Worm (Caenorhabditis elegans) whole organism, L1 larva: ENCODE data around the gene F28H6.8.

Source experiments
- C04F5.9 ChIP-seq: sonication (generic microtip); optimal IDR thresholded peaks from 2 replicates; lab custom pipeline; 2016; ENCODE audit warnings: missing genetic modification characterization, missing compliant biosample characterization
- C16A3.4 ChIP-seq: fragments of 150-350 bp; optimal IDR thresholded peaks from 2 replicates; lab custom pipeline; 2014; ENCODE audit warnings: missing biosample characterization, missing genetic modification characterization
- C34B4.2 ChIP-seq: sonication (generic microtip); optimal IDR thresholded peaks from 2 replicates; lab custom pipeline; 2017; ENCODE audit warnings: mild to moderate bottlenecking, missing genetic modification characterization, missing compliant biosample characterization
- F16B12.6 ChIP-seq: fragments of 150-350 bp; optimal IDR thresholded peaks from 2 replicates; lab custom pipeline; 2014; ENCODE audit warnings: missing biosample characterization, missing genetic modification characterization
- aha-1 ChIP-seq: fragments of 150-350 bp; optimal IDR thresholded peaks from 2 replicates; lab custom pipeline; 2014; ENCODE audit warnings: missing biosample characterization, missing genetic modification characterization
- aly-2 ChIP-seq: fragments of 150-350 bp; optimal IDR thresholded peaks from 2 replicates; lab custom pipeline; 2014; ENCODE audit warnings: missing biosample characterization, missing genetic modification characterization
- ceh-63 ChIP-seq: fragments of 200-800 bp; sonication (Bioruptor generic); optimal IDR thresholded peaks from 2 replicates; lab custom pipeline; 2018; ENCODE audit warnings: mild to moderate bottlenecking, missing genetic modification characterization, missing compliant biosample characterization
- ceh-82 ChIP-seq, 3 experiments: fragments of 150-350 bp in 1 of 3; sonication (generic microtip) in 2 of 3; optimal IDR thresholded peaks; 2 replicates each; lab custom pipeline; 2014 to 2017; ENCODE audit warnings: missing biosample characterization in 3 of 3, missing genetic modification characterization in 3 of 3
- dpl-1 ChIP-seq, 3 experiments: fragments of 150-350 bp in 2 of 3; sonication (generic microtip) in 1 of 3; optimal IDR thresholded peaks; 2 replicates each; lab custom pipeline; 2014 to 2017; ENCODE audit warnings: missing biosample characterization in 3 of 3, missing genetic modification characterization in 3 of 3, missing genetic modification reagents in 3 of 3
- dsc-1 ChIP-seq: sonication (generic microtip); optimal IDR thresholded peaks from 2 replicates; lab custom pipeline; 2016; ENCODE audit warnings: mild to moderate bottlenecking, missing genetic modification characterization, missing compliant biosample characterization
- egl-27 ChIP-seq, 2 experiments: fragments of 150-350 bp in 1 of 2; sonication (generic microtip); optimal IDR thresholded peaks; 3 replicates each; lab custom pipeline; 2017 to 2018; ENCODE audit warnings: missing biosample characterization in 2 of 2, missing genetic modification characterization in 2 of 2, missing genetic modification reagents in 2 of 2
- elt-2 ChIP-seq: sonication (generic microtip); optimal IDR thresholded peaks from 2 replicates; lab custom pipeline; 2016; ENCODE audit warnings: missing genetic modification characterization, mild to moderate bottlenecking, inconsistent platforms, missing compliant biosample characterization, missing genetic modification reagents
- fkh-10 ChIP-seq: sonication (generic microtip); optimal IDR thresholded peaks from 2 replicates; lab custom pipeline; 2017; ENCODE audit warnings: missing biosample characterization, missing genetic modification reagents, missing genetic modification characterization
- fkh-4 ChIP-seq: sonication (generic microtip); optimal IDR thresholded peaks from 2 replicates; lab custom pipeline; 2016; ENCODE audit warnings: missing compliant biosample characterization, missing genetic modification characterization, borderline replicate concordance
- hlh-4 ChIP-seq: sonication (generic microtip); optimal IDR thresholded peaks from 2 replicates; lab custom pipeline; 2016; ENCODE audit warnings: mild to moderate bottlenecking, missing genetic modification characterization, missing compliant biosample characterization
- irx-1 ChIP-seq: sonication (generic microtip); optimal IDR thresholded peaks from 2 replicates; lab custom pipeline; 2016; ENCODE audit warnings: missing genetic modification characterization, missing compliant biosample characterization
- jun-1 ChIP-seq: fragments of 150-350 bp; optimal IDR thresholded peaks from 2 replicates; lab custom pipeline; 2014; ENCODE audit warnings: missing biosample characterization, missing genetic modification reagents, missing genetic modification characterization
- lin-14 ChIP-seq: fragments of 200-800 bp; sonication (Bioruptor generic); optimal IDR thresholded peaks from 2 replicates; lab custom pipeline; 2018; ENCODE audit warnings: mild to moderate bottlenecking, missing genetic modification characterization, moderate library complexity, missing compliant biosample characterization
- lin-35 ChIP-seq, 2 experiments: fragments of 150-350 bp; optimal IDR thresholded peaks; 2 replicates each; lab custom pipeline; 2014; ENCODE audit warnings: missing biosample characterization in 2 of 2, missing genetic modification characterization in 2 of 2, missing genetic modification reagents in 2 of 2
- lin-39 ChIP-seq: fragments of 150-350 bp; optimal IDR thresholded peaks from 2 replicates; lab custom pipeline; 2014; ENCODE audit warnings: missing biosample characterization, missing genetic modification reagents, missing genetic modification characterization
- lsy-2 ChIP-seq, 2 experiments: fragments of 150-350 bp; optimal IDR thresholded peaks; 2 replicates each; lab custom pipeline; 2014; ENCODE audit warnings: missing biosample characterization in 2 of 2, missing genetic modification characterization in 2 of 2
- mdl-1 ChIP-seq, 2 experiments: fragments of 150-350 bp; optimal IDR thresholded peaks; 2 replicates each; lab custom pipeline; 2014 to 2017; ENCODE audit warnings: missing biosample characterization in 2 of 2, missing genetic modification characterization in 2 of 2, inconsistent platforms in 1 of 2
- mep-1 ChIP-seq: fragments of 150-350 bp; optimal IDR thresholded peaks from 2 replicates; lab custom pipeline; 2014; ENCODE audit warnings: missing biosample characterization, missing genetic modification characterization
- nhr-237 ChIP-seq: fragments of 150-350 bp; optimal IDR thresholded peaks from 2 replicates; lab custom pipeline; 2014; ENCODE audit warnings: missing biosample characterization, missing genetic modification characterization
- nhr-47 ChIP-seq: sonication (generic microtip); optimal IDR thresholded peaks from 2 replicates; lab custom pipeline; 2016; ENCODE audit warnings: mild to moderate bottlenecking, missing genetic modification characterization, moderate library complexity, missing compliant biosample characterization
- nhr-71 ChIP-seq: sonication (generic microtip); optimal IDR thresholded peaks from 2 replicates; lab custom pipeline; 2016; ENCODE audit warnings: mild to moderate bottlenecking, missing genetic modification characterization, moderate library complexity, missing compliant biosample characterization
- nhr-85 ChIP-seq: sonication (generic microtip); peaks from one replicate; lab custom pipeline; 2016; ENCODE audit warnings: missing genetic modification characterization, inconsistent platforms, missing compliant biosample characterization
- pax-3 ChIP-seq: fragments of 200-800 bp; sonication (Bioruptor generic); optimal IDR thresholded peaks from 2 replicates; lab custom pipeline; 2018; ENCODE audit warnings: mild to moderate bottlenecking, missing genetic modification characterization, moderate library complexity, missing compliant biosample characterization
- rnt-1 ChIP-seq: sonication (generic microtip); optimal IDR thresholded peaks from 2 replicates; lab custom pipeline; 2016; ENCODE audit warnings: mild to moderate bottlenecking, missing genetic modification characterization, moderate library complexity, missing compliant biosample characterization
- sptf-1 ChIP-seq: fragments of 150-350 bp; optimal IDR thresholded peaks from 2 replicates; lab custom pipeline; 2014; ENCODE audit warnings: missing biosample characterization, missing genetic modification characterization
- swsn-7 ChIP-seq: sonication (generic microtip); optimal IDR thresholded peaks from 2 replicates; lab custom pipeline; 2016; ENCODE audit warnings: missing genetic modification characterization, missing compliant biosample characterization
- tbx-2 ChIP-seq: sonication (generic microtip); optimal IDR thresholded peaks from 2 replicates; lab custom pipeline; 2016; ENCODE audit warnings: missing genetic modification characterization, missing compliant biosample characterization
- unc-130 ChIP-seq: fragments of 150-350 bp; optimal IDR thresholded peaks from 2 replicates; lab custom pipeline; 2017; ENCODE audit warnings: missing biosample characterization, missing genetic modification characterization, inconsistent platforms
- unc-62 ChIP-seq: fragments of 150-350 bp; optimal IDR thresholded peaks from 2 replicates; lab custom pipeline; 2014; ENCODE audit warnings: missing biosample characterization, missing genetic modification reagents, missing genetic modification characterization
- vab-15 ChIP-seq: sonication (generic microtip); optimal IDR thresholded peaks from 2 replicates; lab custom pipeline; 2017; ENCODE audit warnings: missing genotype, mild to moderate bottlenecking, missing genetic modification characterization, missing compliant biosample characterization
- xbp-1 ChIP-seq: sonication (generic microtip); optimal IDR thresholded peaks from 2 replicates; lab custom pipeline; 2016; ENCODE audit warnings: missing genetic modification characterization, missing compliant biosample characterization
- zip-4 ChIP-seq: fragments of 200-800 bp; sonication (Bioruptor generic); optimal IDR thresholded peaks from 2 replicates; lab custom pipeline; 2018; ENCODE audit warnings: mild to moderate bottlenecking, missing genetic modification characterization, moderate library complexity, missing compliant biosample characterization
- ztf-11 ChIP-seq, 2 experiments: sonication (generic microtip); optimal IDR thresholded peaks; 2 replicates each; lab custom pipeline; 2016 to 2017; ENCODE audit warnings: missing genetic modification characterization in 2 of 2, missing biosample characterization in 1 of 2, missing compliant biosample characterization in 1 of 2
- ztf-4 ChIP-seq: fragments of 150-350 bp; optimal IDR thresholded peaks from 2 replicates; lab custom pipeline; 2014; ENCODE audit warnings: missing biosample characterization, missing genetic modification characterization

The F28H6.8 gene

DNA sequence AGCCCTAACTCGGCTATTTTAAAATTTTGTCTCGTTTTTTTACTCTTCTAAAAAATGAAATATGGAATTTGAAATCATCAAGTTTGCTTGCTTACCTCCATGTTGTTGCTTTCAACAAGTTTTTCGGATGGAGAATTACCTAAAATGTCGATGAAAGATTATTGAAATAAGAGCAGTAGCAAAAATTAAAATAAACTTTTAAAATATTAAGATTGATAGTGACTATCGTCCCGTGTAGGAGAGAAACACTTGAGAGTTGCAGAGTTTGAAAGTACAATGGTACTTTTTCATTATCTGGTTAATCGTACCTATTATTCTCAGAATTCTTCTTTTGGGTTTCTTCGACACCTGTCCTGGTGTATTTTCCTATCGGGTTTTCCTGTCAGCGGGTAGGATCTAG is 22.8 kb upstream of the F28H6.8 start, which contains the start of gene ceh-90:
ceh-90 (minus strand) TSS at position 101 of the 400 bp plus-strand sequence.
- no peak for TF ChIP-seq fkh-4
- TF ChIP-seq pax-3 = no peak
- no peak for TF ChIP-seq rnt-1 (tag; lab: Kevin White, UChicago)
- no peak for TF ChIP-seq ztf-11 (tag; optimal IDR thresholded peaks at IDR 0.05; lab: Kevin White, UChicago)
- no peak for TF ChIP-seq unc-62
- TF ChIP-seq egl-27 (tag; optimal IDR thresholded peaks at IDR 0.05; lab: Kevin White, UChicago) = no peak
- TF ChIP-seq nhr-71 (tag; lab: Kevin White, UChicago) = no peak
- no peak for TF ChIP-seq lin-14
- no peak for TF ChIP-seq tbx-2 (tag; lab: Kevin White, UChicago)
- TF ChIP-seq aly-2 (tag; lab: Kevin White, UChicago) = no peak
- TF ChIP-seq zip-4 (GFP tag; lab: Kevin White, UChicago) = no peak
- TF ChIP-seq unc-130 (tag; lab: Kevin White, UChicago) = no peak
- no peak for TF ChIP-seq lsy-2 (tag; optimal IDR thresholded peaks at IDR 0.05; lab: Kevin White, UChicago)
- no peak for TF ChIP-seq xbp-1 (tag; lab: Kevin White, UChicago)
- TF ChIP-seq ztf-4 (tag; lab: Kevin White, UChicago) = no peak
- no peak for TF ChIP-seq lin-35 (GFP tag; optimal IDR thresholded peaks at IDR 0.05; lab: Kevin White, UChicago)
- TF ChIP-seq nhr-47 = no peak
- no peak for TF ChIP-seq C34B4.2 (tag; lab: Kevin White, UChicago)

DNA sequence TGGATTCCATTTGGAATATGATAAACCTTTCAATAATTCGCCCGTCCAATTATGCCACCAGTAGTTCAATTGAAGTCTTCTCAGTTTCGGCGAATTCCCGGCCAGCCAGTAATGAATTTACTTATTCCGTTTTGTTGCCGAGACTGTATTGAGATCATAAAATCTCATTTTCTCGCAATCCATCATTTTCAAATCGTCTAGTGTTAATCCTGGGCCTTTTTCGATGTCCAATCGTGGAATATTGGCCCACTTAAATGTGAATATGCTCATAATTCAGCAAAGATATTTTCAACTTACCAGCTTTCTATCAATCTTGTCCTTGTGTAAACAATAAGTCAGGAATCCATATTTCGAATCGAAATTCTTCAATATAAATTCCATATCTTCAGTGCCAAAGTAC is 18.5 kb upstream of the F28H6.8 start:
- TF ChIP-seq lsy-2 (tag; optimal IDR thresholded peaks at IDR 0.05; lab: Kevin White, UChicago) (no peak), aly-2 (tag; lab: Kevin White, UChicago) (no peak), vab-15 (tag; lab: Kevin White, UChicago) (no peak), ztf-11 (tag; optimal IDR thresholded peaks at IDR 0.05; lab: Kevin White, UChicago) (no peak), elt-2 (tag; lab: Kevin White, UChicago) (no peak), irx-1 (no peak), sptf-1 (tag; lab: Kevin White, UChicago) (no peak), lin-35 (GFP tag; optimal IDR thresholded peaks at IDR 0.05; lab: Kevin White, UChicago) (no peak), nhr-71 (tag; lab: Kevin White, UChicago) (no peak), hlh-4 (tag; lab: Kevin White, UChicago) (no peak), lin-39 (tag; lab: Kevin White, UChicago) (no peak), swsn-7 (tag; lab: Kevin White, UChicago) (no peak), jun-1 (tag; lab: Kevin White, UChicago) (no peak), rnt-1 (tag; lab: Kevin White, UChicago) (no peak), C04F5.9 (tag; lab: Kevin White, UChicago) (no peak)

DNA sequence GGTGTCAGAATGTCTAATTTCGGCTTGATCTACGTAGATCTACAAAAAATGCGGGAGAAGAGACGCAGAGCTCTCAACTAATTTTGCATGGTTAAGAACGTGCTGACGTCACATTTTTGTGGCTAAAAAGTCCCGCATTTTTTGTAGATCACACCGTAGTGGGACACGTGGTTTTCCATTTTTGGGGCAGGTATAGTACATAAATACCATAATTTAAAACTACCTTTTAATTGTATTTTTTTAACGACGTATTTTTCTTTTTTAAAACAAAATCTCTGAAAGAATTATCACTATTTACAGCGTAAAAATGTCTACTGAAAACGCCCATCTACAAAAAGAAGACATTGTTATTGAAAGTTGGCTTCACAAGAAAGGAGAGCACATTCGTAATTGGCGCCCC is 13.3 kb upstream of the F28H6.8 start, which contains the start of gene akt-2:
akt-2 (plus strand) TSS at position 301 of the 400 bp plus-strand sequence.
- TF ChIP-seq fkh-10 (no peak), hlh-4 (tag; lab: Kevin White, UChicago) (no peak), F16B12.6 (tag; lab: Kevin White, UChicago) (no peak), dpl-1 (GFP tag; optimal IDR thresholded peaks at IDR 0.05; lab: Kevin White, UChicago) (no peak), ceh-63 (GFP tag; lab: Kevin White, UChicago) (no peak), dsc-1 (no peak), rnt-1 (tag; lab: Kevin White, UChicago) (no peak), mep-1 (tag; lab: Kevin White, UChicago) (no peak), ceh-82 (tag; optimal IDR thresholded peaks at IDR 0.05; lab: Kevin White, UChicago) (no peak), xbp-1 (tag; lab: Kevin White, UChicago) (no peak), nhr-237 (no peak), nhr-85 (no peak), C16A3.4 (no peak), zip-4 (GFP tag; lab: Kevin White, UChicago) (no peak), aha-1 (no peak), mdl-1 (tag; optimal IDR thresholded peaks at IDR 0.05; lab: Kevin White, UChicago) (no peak), sptf-1 (tag; lab: Kevin White, UChicago) (no peak)
- TF ChIP-seq, all 84 proteins: peak for 0
